Worm (Caenorhabditis elegans) whole organism, midembryonic: ENCODE results near the gene ZK84.5.
A peak's percentile ranks its signal among the peaks of the same experiment; 100 is the strongest.

Experiments used
- T22C8.4 ChIP-seq: fragments of 200-800 bp; sonication (Bioruptor generic); IDR thresholded peaks from 2 replicates; pipeline ENCODE4 v1.3.6; 2022; ENCODE audit warnings: missing genetic modification characterization, missing compliant biosample characterization
- cog-1 ChIP-seq: sonication (generic microtip); optimal IDR thresholded peaks from 2 replicates; lab custom pipeline; 2016; ENCODE audit warnings: missing genetic modification characterization, missing compliant biosample characterization
- flt-1 ChIP-seq: fragments of 200-800 bp; sonication (Bioruptor generic); IDR thresholded peaks from 2 replicates; pipeline ENCODE4 v1.3.6; 2022; ENCODE audit warnings: missing genetic modification characterization, missing compliant biosample characterization
- klf-2 ChIP-seq: fragments of 200-800 bp; sonication (Bioruptor generic); conservative IDR thresholded peaks from 2 replicates; pipeline ENCODE4 v1.3.6; 2022; ENCODE audit warnings: missing genetic modification reagents, missing genetic modification characterization, missing compliant biosample characterization
- med-1 ChIP-seq: sonication (generic microtip); optimal IDR thresholded peaks from 2 replicates; lab custom pipeline; 2017; ENCODE audit warnings: missing genetic modification characterization, mild to moderate bottlenecking, missing compliant biosample characterization, antibody characterized with exemption, missing genetic modification reagents; ENCODE audit not compliant: insufficient read depth
- ref-1 ChIP-seq: fragments of 200-800 bp; sonication (Bioruptor generic); conservative IDR thresholded peaks from 2 replicates; pipeline ENCODE4 v1.3.6; 2022; ENCODE audit warnings: missing genetic modification reagents, missing genetic modification characterization, missing compliant biosample characterization
- tab-1 ChIP-seq: fragments of 200-800 bp; sonication (Bioruptor generic); IDR thresholded peaks from 2 replicates; pipeline ENCODE4 v1.3.6; 2022; ENCODE audit warnings: missing genetic modification characterization, missing compliant biosample characterization
- ztf-23 ChIP-seq: fragments of 200-800 bp; sonication (Bioruptor generic); IDR thresholded peaks from 2 replicates; pipeline ENCODE4 v1.3.6; 2022; ENCODE audit warnings: missing genetic modification reagents, missing genetic modification characterization, missing compliant biosample characterization
- ztf-29 ChIP-seq: fragments of 200-800 bp; sonication (Bioruptor generic); IDR thresholded peaks from 2 replicates; pipeline ENCODE4 v1.3.6; 2022; ENCODE audit warnings: missing genetic modification reagents, missing genetic modification characterization, missing compliant biosample characterization

Gene ZK84.5

ce11 chrII:6016410-6016809 is at the start of gene ZK84.5:
Gene ZK84.5, minus strand, starts transcription at chrII:6016510.
- TF ChIP-seq klf-2 (GFP tag; lab: Robert Waterston, UW) (no peak), med-1 (GFP tag; lab: Kevin White, UChicago) (no peak), ztf-23 (GFP tag; lab: Robert Waterston, UW) (no peak), ztf-29 (GFP tag; lab: Robert Waterston, UW) (no peak), T22C8.4 (GFP tag; lab: Robert Waterston, UW) (no peak)

- TF ChIP-seq tab-1 (GFP tag; lab: Robert Waterston, UW) = no peak
- peak; percentile 60 for TF ChIP-seq cog-1
- peak; percentile 77 for TF ChIP-seq ztf-23 (GFP tag; lab: Robert Waterston, UW)
- no peak for TF ChIP-seq klf-2 (GFP tag; lab: Robert Waterston, UW)
- no peak for TF ChIP-seq ztf-29 (GFP tag; lab: Robert Waterston, UW)
- TF ChIP-seq T22C8.4 (GFP tag; lab: Robert Waterston, UW) = no peak
- TF ChIP-seq med-1 (GFP tag; lab: Kevin White, UChicago) = no peak
- TF ChIP-seq ref-1 (GFP tag; lab: Robert Waterston, UW) = no peak
- TF ChIP-seq flt-1 (GFP tag; lab: Robert Waterston, UW) = no peak; the same call in 1 of the 2 replicates
Observed at ce11 chrII:6061495-6061894, 45.2 kb upstream of the ZK84.5 start.

ce11 chrII:6055927-6056326 is 39.6 kb upstream of the ZK84.5 start, which contains the start of gene R12C12.7:
Gene R12C12.7, minus strand, starts transcription at chrII:6055985.
- TF ChIP-seq flt-1 (GFP tag; lab: Robert Waterston, UW) (no peak), klf-2 (GFP tag; lab: Robert Waterston, UW) (no peak), med-1 (GFP tag; lab: Kevin White, UChicago) (no peak), T22C8.4 (GFP tag; lab: Robert Waterston, UW) (no peak), ref-1 (GFP tag; lab: Robert Waterston, UW) (no peak), ztf-23 (GFP tag; lab: Robert Waterston, UW) (no peak), ztf-29 (GFP tag; lab: Robert Waterston, UW) (no peak), cog-1 (no peak), tab-1 (GFP tag; lab: Robert Waterston, UW) (no peak)

ce11 chrII:6050120-6050519 is 33.8 kb upstream of the ZK84.5 start, which contains the start of gene gldc-1:
Gene gldc-1, plus strand, starts transcription at chrII:6050420.
- TF ChIP-seq klf-2 (GFP tag; lab: Robert Waterston, UW) = no peak
- no peak for TF ChIP-seq flt-1 (GFP tag; lab: Robert Waterston, UW)
- no peak for TF ChIP-seq med-1 (GFP tag; lab: Kevin White, UChicago)
- TF ChIP-seq tab-1 (GFP tag; lab: Robert Waterston, UW) = no peak
- no peak for TF ChIP-seq ztf-23 (GFP tag; lab: Robert Waterston, UW)
- TF ChIP-seq ref-1 (GFP tag; lab: Robert Waterston, UW) = no peak
- TF ChIP-seq ztf-29 (GFP tag; lab: Robert Waterston, UW) = no peak
- TF ChIP-seq cog-1 = no peak

- TF ChIP-seq ztf-23 (GFP tag; lab: Robert Waterston, UW) = no peak
Observed at ce11 chrII:6049546-6049945, 33.2 kb upstream of the ZK84.5 start.

ce11 chrII:6047639-6048159 is 31.4 kb upstream of the ZK84.5 start, which contains the start of the genes R12C12.6 and ran-5:
Gene R12C12.6, minus strand, starts transcription at chrII:6047867.
Gene ran-5, plus strand, starts transcription at chrII:6048109.
- peak; percentile 71 for TF ChIP-seq cog-1
- TF ChIP-seq flt-1 (GFP tag; lab: Robert Waterston, UW) = 0 out of 2 replicates have a peak, but pooled peaks have one; percentile 33
- no peak for TF ChIP-seq T22C8.4 (GFP tag; lab: Robert Waterston, UW)
- no peak for TF ChIP-seq ref-1 (GFP tag; lab: Robert Waterston, UW)
- TF ChIP-seq klf-2 (GFP tag; lab: Robert Waterston, UW) = no peak
- TF ChIP-seq ztf-23 (GFP tag; lab: Robert Waterston, UW) = peak; percentile 64; the same call in 1 of the 2 replicates

- no peak for TF ChIP-seq med-1 (GFP tag; lab: Kevin White, UChicago)
- TF ChIP-seq ref-1 (GFP tag; lab: Robert Waterston, UW) = no peak
- TF ChIP-seq ztf-23 (GFP tag; lab: Robert Waterston, UW) = 0 out of 2 replicates have a peak, but pooled peaks have one; percentile 25
- no peak for TF ChIP-seq T22C8.4 (GFP tag; lab: Robert Waterston, UW)
- TF ChIP-seq ztf-29 (GFP tag; lab: Robert Waterston, UW) = no peak
- no peak for TF ChIP-seq flt-1 (GFP tag; lab: Robert Waterston, UW)
Observed at ce11 chrII:6046023-6046631, 29.8 kb upstream of the ZK84.5 start.

ce11 chrII:6045048-6045447 is 28.7 kb upstream of the ZK84.5 start, which contains the start of gene R12C12.5:
Gene R12C12.5, minus strand, starts transcription at chrII:6045148.
- TF ChIP-seq klf-2 (GFP tag; lab: Robert Waterston, UW) = no peak
- TF ChIP-seq cog-1 = no peak
- no peak for TF ChIP-seq ztf-23 (GFP tag; lab: Robert Waterston, UW)
- no peak for TF ChIP-seq T22C8.4 (GFP tag; lab: Robert Waterston, UW)
- no peak for TF ChIP-seq flt-1 (GFP tag; lab: Robert Waterston, UW)
- no peak for TF ChIP-seq med-1 (GFP tag; lab: Kevin White, UChicago)
- TF ChIP-seq ref-1 (GFP tag; lab: Robert Waterston, UW) = no peak
- TF ChIP-seq tab-1 (GFP tag; lab: Robert Waterston, UW) = no peak
- TF ChIP-seq ztf-29 (GFP tag; lab: Robert Waterston, UW) = no peak

- TF ChIP-seq ztf-29 (GFP tag; lab: Robert Waterston, UW) = no peak
- TF ChIP-seq flt-1 (GFP tag; lab: Robert Waterston, UW) = no peak
- no peak for TF ChIP-seq ref-1 (GFP tag; lab: Robert Waterston, UW)
- no peak for TF ChIP-seq tab-1 (GFP tag; lab: Robert Waterston, UW)
- TF ChIP-seq med-1 (GFP tag; lab: Kevin White, UChicago) = no peak
- no peak for TF ChIP-seq T22C8.4 (GFP tag; lab: Robert Waterston, UW)
- TF ChIP-seq klf-2 (GFP tag; lab: Robert Waterston, UW) = no peak
- no peak for TF ChIP-seq ztf-23 (GFP tag; lab: Robert Waterston, UW)
- TF ChIP-seq cog-1 = no peak
Observed at ce11 chrII:6043166-6043565, 26.9 kb upstream of the ZK84.5 start, which contains the start of gene R12C12.10. Gene R12C12.10, minus strand, starts transcription at chrII:6043266.
